Fruit fly (Drosophila melanogaster) whole organism, embryonic: ENCODE results near the gene Mzt1.

Experiments used
- fd64A ChIP-seq: fragments of 200-800 bp; sonication (Bioruptor generic); optimal IDR thresholded peaks from 3 replicates; lab custom pipeline; 2018; ENCODE audit warnings: missing biosample characterization, mild to moderate bottlenecking, missing genetic modification characterization
- salm ChIP-seq: fragments of 200-800 bp; sonication (Bioruptor generic); optimal IDR thresholded peaks from 2 replicates; lab custom pipeline; 2018; ENCODE audit warnings: missing biosample characterization, mild to moderate bottlenecking, missing genetic modification characterization

DNA sequence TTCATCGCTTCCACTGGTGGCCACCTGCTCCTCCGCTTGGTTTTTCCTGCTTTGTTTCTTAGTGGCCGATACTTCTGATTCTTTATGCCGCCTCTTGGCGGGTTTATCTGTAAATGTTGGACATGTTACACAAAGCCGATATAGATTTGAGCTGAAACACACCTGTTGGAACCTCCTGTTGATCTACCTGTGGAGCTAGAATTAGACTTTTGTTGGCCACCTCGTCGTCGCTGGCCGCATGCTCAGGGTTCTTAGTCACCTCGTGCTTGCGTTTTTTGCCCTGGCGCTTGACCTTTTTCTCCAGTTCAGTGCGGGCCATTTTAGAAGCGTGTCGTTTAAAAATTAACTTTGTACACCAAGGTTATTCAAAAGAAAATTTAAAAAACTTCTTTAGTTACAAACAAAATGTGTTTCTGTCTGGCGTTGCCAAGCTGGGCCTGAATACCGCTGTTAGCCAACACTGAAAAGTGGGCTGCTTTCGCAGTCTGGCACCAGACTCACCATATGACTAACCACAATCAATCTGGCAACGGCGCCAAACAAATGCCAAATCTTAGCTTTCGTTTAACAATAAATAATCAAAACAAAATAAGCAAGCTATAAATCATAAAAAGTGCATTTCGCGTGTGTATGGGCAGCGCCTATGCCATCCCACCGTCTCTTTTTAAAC, 11.8 kb upstream of the Mzt1 start, which contains the start of the genes CG15877 and Svil:
- TF ChIP-seq salm (tag; lab: Kevin White, UChicago) (no peak), fd64A (no peak)
